Fruit fly (Drosophila melanogaster): ENCODE measurements around the gene Aasdh.

- TF ChIP-seq br (GFP tag; optimal IDR thresholded peaks at IDR 0.05) = no peak
- peak; percentile 45 for TF ChIP-seq psq (GFP tag; optimal IDR thresholded peaks at IDR 0.05)
- peak; percentile 40 for TF ChIP-seq OdsH (GFP tag; optimal IDR thresholded peaks at IDR 0.05)
- no peak for TF ChIP-seq Hr78 (GFP tag; optimal IDR thresholded peaks at IDR 0.05)
- no peak for TF ChIP-seq dl (GFP tag; optimal IDR thresholded peaks at IDR 0.05; ENCODE audit: insufficient read depth in 1 of 2, partially characterized antibody in 2 of 2)
Measured at dm6 chr2L:8403286-8404270, 45.8 kb downstream of the Aasdh start, which contains the start of gene emb.
